Fruit fly (Drosophila melanogaster) S2 (cell line): ENCODE results near the gene Ilp8.

Experiments used
- CG8478 ChIP-seq: fragments of >200 bp; optimal IDR thresholded peaks from 2 replicates; lab custom pipeline; 2018
- CTCF ChIP-seq, 2 experiments: fragments of >200 bp; optimal IDR thresholded peaks; 2 replicates each; lab custom pipeline; 2018

DNA sequence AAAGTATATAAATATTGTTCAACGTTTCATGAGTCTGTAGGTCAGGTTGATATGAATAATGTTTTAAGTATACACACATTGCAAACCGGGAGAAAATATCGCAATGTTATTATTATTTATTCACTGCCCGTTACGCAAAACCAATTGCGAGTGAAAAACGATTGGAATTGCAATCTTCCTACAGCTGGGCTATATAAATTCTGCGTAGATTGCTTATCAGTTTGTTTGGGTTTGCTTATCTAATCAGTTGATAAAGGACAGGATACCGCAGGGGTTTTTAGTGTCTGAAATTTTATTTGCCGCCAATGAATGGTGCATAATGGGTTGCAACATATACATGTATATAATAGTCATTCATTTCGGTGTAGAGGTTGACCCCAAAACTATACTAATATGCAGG lies 47.8 kb downstream of the Ilp8 start:
- TF ChIP-seq CTCF (optimal IDR thresholded peaks at IDR 0.05; lab: Kevin White, UChicago) (no peak), CG8478 (lab: Kevin White, UChicago) (no peak)
